Worm (Caenorhabditis elegans): Measurements from ENCODE around the gene srg-34.

The srg-34 gene

ce11 chrV:18533606-18534005, 31.1 kb downstream of the srg-34 start, which contains the start of gene ints-5:
Gene ints-5 (plus strand): TSS chrV:18533953.
- peak; percentile 56 to 75 for TF ChIP-seq lin-35 (GFP tag; optimal IDR thresholded peaks at IDR 0.05)
- TF ChIP-seq swsn-7 (tag; optimal IDR thresholded peaks at IDR 0.05): peak; percentile 62
- TF ChIP-seq nhr-71 (tag; optimal IDR thresholded peaks at IDR 0.05): peak; percentile 81
- peak; percentile 65 for TF ChIP-seq xbp-1 (tag; optimal IDR thresholded peaks at IDR 0.05)
- TF ChIP-seq lin-13 (GFP tag; optimal IDR thresholded peaks at IDR 0.05): peak; percentile 46
- TF ChIP-seq mdl-1 (tag; optimal IDR thresholded peaks at IDR 0.05): peak in 1 of 2 experiments; percentile 11
- TF ChIP-seq lin-14 (GFP tag; optimal IDR thresholded peaks at IDR 0.05): peak; percentile 74
- peak; percentile 8 for TF ChIP-seq zip-4 (GFP tag; optimal IDR thresholded peaks at IDR 0.05)
- TF ChIP-seq zag-1 (tag; optimal IDR thresholded peaks at IDR 0.05): no peak
- TF ChIP-seq F16B12.6 (tag; optimal IDR thresholded peaks at IDR 0.05): peak; percentile 39
- peak; percentile 10 for TF ChIP-seq egl-13 (tag; optimal IDR thresholded peaks at IDR 0.05)
- TF ChIP-seq mep-1 (tag; optimal IDR thresholded peaks at IDR 0.05): peak; percentile 57
- TF ChIP-seq efl-1 (optimal IDR thresholded peaks at IDR 0.05): peak; percentile 75
- peak; percentile 64 to 96 for TF ChIP-seq efl-1 (GFP tag; optimal IDR thresholded peaks at IDR 0.05 in 1 of 2)
- TF ChIP-seq aly-2 (tag; optimal IDR thresholded peaks at IDR 0.05): no peak
- no peak for TF ChIP-seq tlp-1 (tag; optimal IDR thresholded peaks at IDR 0.05)
- no peak for TF ChIP-seq mef-2 (tag; optimal IDR thresholded peaks at IDR 0.05)
- TF ChIP-seq snpc-4 (tag; optimal IDR thresholded peaks at IDR 0.05): no peak
- no peak for TF ChIP-seq C34B4.2 (tag; optimal IDR thresholded peaks at IDR 0.05)
- TF ChIP-seq tbx-2 (tag; optimal IDR thresholded peaks at IDR 0.05): peak; percentile 55
- no peak for TF ChIP-seq unc-98 (GFP tag; IDR thresholded peaks at IDR 0.05)
- 0 out of 2 replicates have a peak, but pooled peaks have one; percentile 11 for TF ChIP-seq grh-1 (GFP tag; IDR thresholded peaks at IDR 0.05)
- peak; percentile 64 for TF ChIP-seq nhr-47 (tag; optimal IDR thresholded peaks at IDR 0.05)
- TF ChIP-seq fkh-8 (tag; optimal IDR thresholded peaks at IDR 0.05): peak; percentile 59
- TF ChIP-seq skn-1 (tag; optimal IDR thresholded peaks at IDR 0.05): peak; percentile 66
- TF ChIP-seq blmp-1 (tag; optimal IDR thresholded peaks at IDR 0.05): peak; percentile 40
- TF ChIP-seq elt-3 (tag; optimal IDR thresholded peaks at IDR 0.05): peak in 1 of 6 experiments; percentile 52
- no peak for TF ChIP-seq efl-3 (GFP tag; optimal IDR thresholded peaks at IDR 0.05)
- no peak for TF ChIP-seq Y116A8C.19 (tag; optimal IDR thresholded peaks at IDR 0.05; ENCODE audit: borderline replicate concordance)
- peak; percentile 52 for TF ChIP-seq unc-86 (tag; optimal IDR thresholded peaks at IDR 0.05)
- TF ChIP-seq nhr-19 (GFP tag; conservative IDR thresholded peaks at IDR 0.05): peak; percentile 82
- TF ChIP-seq unc-130 (tag; optimal IDR thresholded peaks at IDR 0.05): peak; percentile 50
- peak; percentile 52 for TF ChIP-seq lin-15B (tag; optimal IDR thresholded peaks at IDR 0.05)
- TF ChIP-seq pqm-1 (tag; optimal IDR thresholded peaks at IDR 0.05): no peak
- peak; percentile 78 for TF ChIP-seq isw-1 (GFP tag; IDR thresholded peaks at IDR 0.05)
- peak; percentile 69 for TF ChIP-seq C16A3.4 (tag; optimal IDR thresholded peaks at IDR 0.05)
- TF ChIP-seq vab-15 (tag; optimal IDR thresholded peaks at IDR 0.05): peak; percentile 62
- TF ChIP-seq snu-23 (GFP tag; optimal IDR thresholded peaks at IDR 0.05): peak; percentile 77
- TF ChIP-seq nhr-90 (tag; optimal IDR thresholded peaks at IDR 0.05; ENCODE audit: poor library complexity): no peak
- no peak for TF ChIP-seq elt-2 (tag; optimal IDR thresholded peaks at IDR 0.05)
- no peak for TF ChIP-seq alr-1 (tag; optimal IDR thresholded peaks at IDR 0.05; ENCODE audit: borderline replicate concordance)
- TF ChIP-seq ceh-82 (tag; optimal IDR thresholded peaks at IDR 0.05): peak; percentile 35 to 56 (median 38)
- no peak for TF ChIP-seq nhr-11 (tag; optimal IDR thresholded peaks at IDR 0.05)
- peak; percentile 75 for TF ChIP-seq rnt-1 (tag; optimal IDR thresholded peaks at IDR 0.05)
- peak; percentile 59 to 68 (median 66) for TF ChIP-seq dpl-1 (GFP tag; optimal IDR thresholded peaks at IDR 0.05)
- peak; percentile 62 to 78 for TF ChIP-seq lsy-2 (tag; optimal IDR thresholded peaks at IDR 0.05)
- no peak for TF ChIP-seq unc-30 (tag; optimal IDR thresholded peaks at IDR 0.05)
- no peak for TF ChIP-seq mab-9 (GFP tag; IDR thresholded peaks at IDR 0.05)
- TF ChIP-seq ztf-11 (tag; optimal IDR thresholded peaks at IDR 0.05): no peak
- TF ChIP-seq irx-1 (tag; optimal IDR thresholded peaks at IDR 0.05): peak; percentile 10
- TF ChIP-seq fos-1 (tag; optimal IDR thresholded peaks at IDR 0.05): peak; percentile 12
- no peak for TF ChIP-seq nhr-84 (tag; optimal IDR thresholded peaks at IDR 0.05)
- no peak for TF ChIP-seq lin-39 (tag; optimal IDR thresholded peaks at IDR 0.05)
- peak; percentile 73 for TF ChIP-seq nhr-20 (tag; optimal IDR thresholded peaks at IDR 0.05)

Data from whole organism, L1 larva.